Worm (Caenorhabditis elegans) whole organism, L1 larva: Measurements from ENCODE around the gene F56D6.20.
"Not testable (repeated sequence)": the region's sequence is repeated elsewhere in the genome, so short reads cannot be mapped to it uniquely, and the experiment has no call there.

Experiments used
- C04F5.9 ChIP-seq: sonication (generic microtip); optimal IDR thresholded peaks from 2 replicates; lab custom pipeline; 2016; ENCODE audit warnings: missing genetic modification characterization, missing compliant biosample characterization
- ama-1 ChIP-seq: fragments of 150-350 bp; optimal IDR thresholded peaks from 2 replicates; lab custom pipeline; 2014
- blmp-1 ChIP-seq: fragments of 150-350 bp; optimal IDR thresholded peaks from 2 replicates; lab custom pipeline; 2014; ENCODE audit warnings: missing biosample characterization, missing genetic modification characterization
- egl-27 ChIP-seq, 2 experiments: fragments of 150-350 bp in 1 of 2; sonication (generic microtip); optimal IDR thresholded peaks; 3 replicates each; lab custom pipeline; 2017 to 2018; ENCODE audit warnings: missing biosample characterization in 2 of 2, missing genetic modification characterization in 2 of 2, missing genetic modification reagents in 2 of 2
- elt-2 ChIP-seq: sonication (generic microtip); optimal IDR thresholded peaks from 2 replicates; lab custom pipeline; 2016; ENCODE audit warnings: missing genetic modification characterization, mild to moderate bottlenecking, inconsistent platforms, missing compliant biosample characterization, missing genetic modification reagents
- elt-3 ChIP-seq, 6 experiments: fragments of 150-350 bp in 1 of 6; sonication (generic microtip); optimal IDR thresholded peaks; 2 replicates each; lab custom pipeline; 2017 to 2018; ENCODE audit warnings: missing biosample characterization in 6 of 6, missing genetic modification characterization in 6 of 6, inconsistent platforms in 1 of 6
- fos-1 ChIP-seq: fragments of 150-350 bp; optimal IDR thresholded peaks from 2 replicates; lab custom pipeline; 2014; ENCODE audit warnings: missing biosample characterization, missing genetic modification characterization
- hpl-2 ChIP-seq: fragments of 150-350 bp; optimal IDR thresholded peaks from 2 replicates; lab custom pipeline; 2014; ENCODE audit warnings: missing biosample characterization, missing genetic modification reagents, missing genetic modification characterization
- lin-13 ChIP-seq: fragments of 150-350 bp; optimal IDR thresholded peaks from 2 replicates; lab custom pipeline; 2014; ENCODE audit warnings: missing biosample characterization, missing genetic modification reagents, missing genetic modification characterization
- nhr-11 ChIP-seq: fragments of 150-350 bp; optimal IDR thresholded peaks from 2 replicates; lab custom pipeline; 2014; ENCODE audit warnings: missing biosample characterization, missing genetic modification characterization
- nhr-76 ChIP-seq: sonication (generic microtip); optimal IDR thresholded peaks from 2 replicates; lab custom pipeline; 2017; ENCODE audit warnings: missing biosample characterization, missing genetic modification characterization
- snpc-4 ChIP-seq: fragments of 150-350 bp; optimal IDR thresholded peaks from 2 replicates; lab custom pipeline; 2014; ENCODE audit warnings: missing biosample characterization, missing genetic modification characterization
- unc-62 ChIP-seq: fragments of 150-350 bp; optimal IDR thresholded peaks from 2 replicates; lab custom pipeline; 2014; ENCODE audit warnings: missing biosample characterization, missing genetic modification reagents, missing genetic modification characterization

- TF ChIP-seq nhr-11 (tag; lab: Kevin White, UChicago); lin-13 (GFP tag; lab: Kevin White, UChicago); snpc-4; elt-3 (tag; optimal IDR thresholded peaks at IDR 0.05; lab: Kevin White, UChicago); unc-62 (GFP tag; lab: Kevin White, UChicago); C04F5.9; blmp-1 (tag; lab: Kevin White, UChicago); nhr-76; elt-2 (tag; lab: Kevin White, UChicago); fos-1 (tag; lab: Kevin White, UChicago); egl-27 (tag; optimal IDR thresholded peaks at IDR 0.05; lab: Kevin White, UChicago); hpl-2; ama-1 (lab: Kevin White, UChicago): not testable (repeated sequence)
These were observed 19.7 kb downstream of the F56D6.20 start, which contains the start of gene clec-70 for ce11 chrIV:3932408-3932807.
